Fruit fly (Drosophila melanogaster) whole organism, adult: ENCODE results near the gene CG31249.

Source experiments
- CG12768 ChIP-seq: fragments of 200-800 bp; sonication (Bioruptor generic); optimal IDR thresholded peaks from 2 replicates; lab custom pipeline; 2017; ENCODE audit warnings: missing biosample characterization, missing genetic modification characterization, mild to moderate bottlenecking, moderate library complexity, missing genetic modification reagents
- CG5204 ChIP-seq: fragments of 200-800 bp; sonication (Bioruptor generic); optimal IDR thresholded peaks from 2 replicates; lab custom pipeline; 2016; ENCODE audit warnings: missing biosample characterization, missing genetic modification characterization
- CG7045 ChIP-seq: fragments of 200-800 bp; sonication (Bioruptor generic); optimal IDR thresholded peaks from 2 replicates; lab custom pipeline; 2017; ENCODE audit warnings: missing biosample characterization, mild to moderate bottlenecking, missing genetic modification characterization
- CG7101 ChIP-seq: fragments of 200-800 bp; sonication (Bioruptor generic); optimal IDR thresholded peaks from 2 replicates; lab custom pipeline; 2018; ENCODE audit warnings: missing biosample characterization, mild to moderate bottlenecking, missing genetic modification characterization, moderate library complexity
- Clk ChIP-seq: fragments of 200-800 bp; sonication (Bioruptor generic); optimal IDR thresholded peaks from 2 replicates; lab custom pipeline; 2017; ENCODE audit warnings: missing biosample characterization, missing genetic modification characterization
- Hr96 ChIP-seq: fragments of 200-800 bp; sonication (Bioruptor generic); optimal IDR thresholded peaks from 2 replicates; lab custom pipeline; 2016; ENCODE audit warnings: missing biosample characterization, missing genetic modification characterization
- bab1 ChIP-seq: fragments of 200-800 bp; sonication (Bioruptor generic); optimal IDR thresholded peaks from 3 replicates; lab custom pipeline; 2019; ENCODE audit warnings: missing biosample characterization, mild to moderate bottlenecking, missing genetic modification characterization, moderate library complexity
- cic ChIP-seq: fragments of 200-800 bp; sonication (Bioruptor generic); optimal IDR thresholded peaks from 2 replicates; lab custom pipeline; 2017; ENCODE audit warnings: missing biosample characterization, mild to moderate bottlenecking, missing genetic modification characterization, moderate library complexity
- kay ChIP-seq: fragments of 200-800 bp; sonication (Bioruptor generic); peaks from one replicate; lab custom pipeline; 2016; ENCODE audit warnings: missing biosample characterization, missing genetic modification characterization, borderline replicate concordance
- tj ChIP-seq: fragments of 200-800 bp; sonication (Bioruptor generic); optimal IDR thresholded peaks from 3 replicates; lab custom pipeline; 2017; ENCODE audit warnings: missing biosample characterization, mild to moderate bottlenecking, missing genetic modification characterization, moderate library complexity

dm6 chr3R:17733261-17733660 lies 46.4 kb upstream of the CG31249 start, which contains the start of gene CG14321:
- TF ChIP-seq Clk: no peak
- no peak for TF ChIP-seq kay (GFP tag; lab: Kevin White, UChicago)
- no peak for TF ChIP-seq CG7101 (tag; lab: Kevin White, UChicago)
- TF ChIP-seq tj (GFP tag; lab: Kevin White, UChicago): no peak
- no peak for TF ChIP-seq bab1
- TF ChIP-seq cic (GFP tag; lab: Kevin White, UChicago): no peak
- TF ChIP-seq Hr96: no peak
- TF ChIP-seq CG7045 (GFP tag; lab: Kevin White, UChicago): no peak
- no peak for TF ChIP-seq CG5204 (GFP tag; lab: Kevin White, UChicago)
- TF ChIP-seq CG12768 (GFP tag; lab: Kevin White, UChicago): no peak
